Worm (Caenorhabditis elegans) whole organism, midembryonic: Measurements from ENCODE around the gene E02H1.6.

Source experiments
- T22C8.4 ChIP-seq: fragments of 200-800 bp; sonication (Bioruptor generic); IDR thresholded peaks from 2 replicates; pipeline ENCODE4 v1.3.6; 2022; ENCODE audit warnings: missing genetic modification characterization, missing compliant biosample characterization
- cog-1 ChIP-seq: sonication (generic microtip); optimal IDR thresholded peaks from 2 replicates; lab custom pipeline; 2016; ENCODE audit warnings: missing genetic modification characterization, missing compliant biosample characterization
- flt-1 ChIP-seq: fragments of 200-800 bp; sonication (Bioruptor generic); IDR thresholded peaks from 2 replicates; pipeline ENCODE4 v1.3.6; 2022; ENCODE audit warnings: missing genetic modification characterization, missing compliant biosample characterization
- klf-2 ChIP-seq: fragments of 200-800 bp; sonication (Bioruptor generic); conservative IDR thresholded peaks from 2 replicates; pipeline ENCODE4 v1.3.6; 2022; ENCODE audit warnings: missing genetic modification reagents, missing genetic modification characterization, missing compliant biosample characterization
- med-1 ChIP-seq: sonication (generic microtip); optimal IDR thresholded peaks from 2 replicates; lab custom pipeline; 2017; ENCODE audit warnings: missing genetic modification characterization, mild to moderate bottlenecking, missing compliant biosample characterization, antibody characterized with exemption, missing genetic modification reagents; ENCODE audit not compliant: insufficient read depth
- ref-1 ChIP-seq: fragments of 200-800 bp; sonication (Bioruptor generic); conservative IDR thresholded peaks from 2 replicates; pipeline ENCODE4 v1.3.6; 2022; ENCODE audit warnings: missing genetic modification reagents, missing genetic modification characterization, missing compliant biosample characterization
- tab-1 ChIP-seq: fragments of 200-800 bp; sonication (Bioruptor generic); IDR thresholded peaks from 2 replicates; pipeline ENCODE4 v1.3.6; 2022; ENCODE audit warnings: missing genetic modification characterization, missing compliant biosample characterization
- ztf-23 ChIP-seq: fragments of 200-800 bp; sonication (Bioruptor generic); IDR thresholded peaks from 2 replicates; pipeline ENCODE4 v1.3.6; 2022; ENCODE audit warnings: missing genetic modification reagents, missing genetic modification characterization, missing compliant biosample characterization
- ztf-29 ChIP-seq: fragments of 200-800 bp; sonication (Bioruptor generic); IDR thresholded peaks from 2 replicates; pipeline ENCODE4 v1.3.6; 2022; ENCODE audit warnings: missing genetic modification reagents, missing genetic modification characterization, missing compliant biosample characterization

Gene E02H1.6

ce11 chrII:9644438-9644837 is 47.9 kb downstream of the E02H1.6 start, which contains the start of gene fzr-1:
fzr-1 (minus strand) TSS chrII:9644466.
- TF ChIP-seq T22C8.4 (GFP tag; lab: Robert Waterston, UW) (no peak), ztf-23 (GFP tag; lab: Robert Waterston, UW) (no peak), tab-1 (GFP tag; lab: Robert Waterston, UW) (no peak), klf-2 (no peak), flt-1 (GFP tag; lab: Robert Waterston, UW) (no peak), ztf-29 (GFP tag; lab: Robert Waterston, UW) (no peak), ref-1 (GFP tag; lab: Robert Waterston, UW) (no peak), med-1 (GFP tag; lab: Kevin White, UChicago) (no peak), cog-1 (tag; lab: Kevin White, UChicago) (no peak)

ce11 chrII:9644940-9645634 is 48.6 kb downstream of the E02H1.6 start:
- TF ChIP-seq med-1 (GFP tag; lab: Kevin White, UChicago) (no peak), ref-1 (GFP tag; lab: Robert Waterston, UW) (no peak), ztf-29 (GFP tag; lab: Robert Waterston, UW) (peak; percentile 25; the same call in 1 of the 2 replicates)

ce11 chrII:9646122-9646555 is 49.6 kb downstream of the E02H1.6 start:
- TF ChIP-seq med-1 (GFP tag; lab: Kevin White, UChicago) (no peak), ztf-23 (GFP tag; lab: Robert Waterston, UW) (peak; percentile 62; the same call in 1 of the 2 replicates), ref-1 (GFP tag; lab: Robert Waterston, UW) (no peak), flt-1 (GFP tag; lab: Robert Waterston, UW) (peak; percentile 67; the same call in 1 of the 2 replicates), cog-1 (tag; lab: Kevin White, UChicago) (peak; percentile 65), T22C8.4 (GFP tag; lab: Robert Waterston, UW) (peak; percentile 82), ztf-29 (GFP tag; lab: Robert Waterston, UW) (no peak), tab-1 (GFP tag; lab: Robert Waterston, UW) (0 out of 2 replicates have a peak, but pooled peaks have one; percentile 53), klf-2 (no peak)
